Worm (Caenorhabditis elegans) whole organism, midembryonic: Measurements from ENCODE around the gene H06H21.11.

Source experiments
- T22C8.4 ChIP-seq: fragments of 200-800 bp; sonication (Bioruptor generic); IDR thresholded peaks from 2 replicates; pipeline ENCODE4 v1.3.6; 2022; ENCODE audit warnings: missing genetic modification characterization, missing compliant biosample characterization
- cog-1 ChIP-seq: sonication (generic microtip); optimal IDR thresholded peaks from 2 replicates; lab custom pipeline; 2016; ENCODE audit warnings: missing genetic modification characterization, missing compliant biosample characterization
- flt-1 ChIP-seq: fragments of 200-800 bp; sonication (Bioruptor generic); IDR thresholded peaks from 2 replicates; pipeline ENCODE4 v1.3.6; 2022; ENCODE audit warnings: missing genetic modification characterization, missing compliant biosample characterization
- klf-2 ChIP-seq: fragments of 200-800 bp; sonication (Bioruptor generic); conservative IDR thresholded peaks from 2 replicates; pipeline ENCODE4 v1.3.6; 2022; ENCODE audit warnings: missing genetic modification reagents, missing genetic modification characterization, missing compliant biosample characterization
- med-1 ChIP-seq: sonication (generic microtip); optimal IDR thresholded peaks from 2 replicates; lab custom pipeline; 2017; ENCODE audit warnings: missing genetic modification characterization, mild to moderate bottlenecking, missing compliant biosample characterization, antibody characterized with exemption, missing genetic modification reagents; ENCODE audit not compliant: insufficient read depth
- ref-1 ChIP-seq: fragments of 200-800 bp; sonication (Bioruptor generic); conservative IDR thresholded peaks from 2 replicates; pipeline ENCODE4 v1.3.6; 2022; ENCODE audit warnings: missing genetic modification reagents, missing genetic modification characterization, missing compliant biosample characterization
- tab-1 ChIP-seq: fragments of 200-800 bp; sonication (Bioruptor generic); IDR thresholded peaks from 2 replicates; pipeline ENCODE4 v1.3.6; 2022; ENCODE audit warnings: missing genetic modification characterization, missing compliant biosample characterization
- ztf-23 ChIP-seq: fragments of 200-800 bp; sonication (Bioruptor generic); IDR thresholded peaks from 2 replicates; pipeline ENCODE4 v1.3.6; 2022; ENCODE audit warnings: missing genetic modification reagents, missing genetic modification characterization, missing compliant biosample characterization
- ztf-29 ChIP-seq: fragments of 200-800 bp; sonication (Bioruptor generic); IDR thresholded peaks from 2 replicates; pipeline ENCODE4 v1.3.6; 2022; ENCODE audit warnings: missing genetic modification reagents, missing genetic modification characterization, missing compliant biosample characterization

H06H21.11 gene

ce11 chrIV:4780129-4780528 is 27.0 kb downstream of the H06H21.11 start, which contains the start of gene set-15:
set-15 (minus strand) TSS chrIV:4780229.
- TF ChIP-seq ref-1 (GFP tag; lab: Robert Waterston, UW) (no peak), flt-1 (GFP tag; lab: Robert Waterston, UW) (no peak)

DNA sequence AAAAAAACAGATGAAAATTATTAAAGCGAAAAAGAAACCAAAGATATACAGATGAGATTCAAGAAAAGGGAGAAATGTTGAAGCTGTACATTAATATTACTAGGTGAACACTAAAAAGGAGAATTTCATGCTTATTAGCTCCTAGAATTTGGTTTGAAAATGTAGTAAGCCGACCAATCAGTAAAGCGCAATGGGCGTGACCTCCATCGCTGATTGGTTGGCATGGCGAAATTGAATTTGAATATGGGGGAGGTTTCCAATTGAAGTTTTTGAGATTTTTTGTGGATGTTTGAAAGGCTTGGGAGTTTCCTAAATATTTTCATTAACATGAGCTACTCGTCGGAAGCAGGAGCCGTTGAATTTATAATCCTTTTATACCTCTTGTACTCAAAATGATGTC is 30.6 kb downstream of the H06H21.11 start:
- TF ChIP-seq cog-1 (no peak), ztf-29 (no peak), ref-1 (GFP tag; lab: Robert Waterston, UW) (no peak), ztf-23 (GFP tag; lab: Robert Waterston, UW) (no peak), klf-2 (GFP tag; lab: Robert Waterston, UW) (no peak), T22C8.4 (no peak), tab-1 (GFP tag; lab: Robert Waterston, UW) (no peak), flt-1 (GFP tag; lab: Robert Waterston, UW) (no peak), med-1 (GFP tag; lab: Kevin White, UChicago) (no peak)

- TF ChIP-seq ztf-23 (GFP tag; lab: Robert Waterston, UW) (no peak), med-1 (GFP tag; lab: Kevin White, UChicago) (no peak), tab-1 (GFP tag; lab: Robert Waterston, UW) (no peak)
These were observed 31.1 kb downstream of the H06H21.11 start, which contains the start of gene R11E3.19 for ce11 chrIV:4776001-4776400. R11E3.19 (minus strand) TSS chrIV:4776101.

ce11 chrIV:4771792-4772191 is 35.3 kb downstream of the H06H21.11 start, which contains the start of gene R11E3.2:
R11E3.2 (plus strand) TSS chrIV:4772092.
- TF ChIP-seq cog-1 (no peak), med-1 (GFP tag; lab: Kevin White, UChicago) (no peak)

DNA sequence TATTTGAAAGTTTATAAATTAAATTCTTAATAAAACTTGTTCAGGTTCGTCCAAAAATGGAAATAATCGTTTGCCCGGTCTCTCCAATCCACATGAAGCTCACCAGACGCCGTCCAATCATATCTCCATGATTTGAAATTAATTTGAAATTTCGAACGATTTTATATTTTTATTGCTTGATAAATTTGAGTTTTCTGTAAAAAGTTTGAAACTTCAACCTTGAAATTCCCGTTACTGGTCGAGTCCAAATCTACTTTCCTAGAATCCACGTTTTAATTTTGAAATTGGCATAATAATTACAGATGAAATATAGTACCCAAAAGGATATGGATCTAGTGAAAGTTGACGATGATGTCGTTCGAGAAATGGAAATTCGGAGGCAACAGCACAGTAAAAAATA is 42.7 kb downstream of the H06H21.11 start, which contains the start of gene npp-26:
TSS of gene npp-26 (plus strand) at position 301 of the 400 bp plus-strand sequence.
- TF ChIP-seq ztf-29, result no peak
- TF ChIP-seq ztf-23 (GFP tag; lab: Robert Waterston, UW), result no peak
- TF ChIP-seq ref-1 (GFP tag; lab: Robert Waterston, UW), result no peak
- no peak for TF ChIP-seq tab-1 (GFP tag; lab: Robert Waterston, UW)
- TF ChIP-seq T22C8.4, result no peak
- TF ChIP-seq med-1 (GFP tag; lab: Kevin White, UChicago), result no peak
- TF ChIP-seq cog-1, result no peak
- no peak for TF ChIP-seq klf-2 (GFP tag; lab: Robert Waterston, UW)
- no peak for TF ChIP-seq flt-1 (GFP tag; lab: Robert Waterston, UW)

DNA sequence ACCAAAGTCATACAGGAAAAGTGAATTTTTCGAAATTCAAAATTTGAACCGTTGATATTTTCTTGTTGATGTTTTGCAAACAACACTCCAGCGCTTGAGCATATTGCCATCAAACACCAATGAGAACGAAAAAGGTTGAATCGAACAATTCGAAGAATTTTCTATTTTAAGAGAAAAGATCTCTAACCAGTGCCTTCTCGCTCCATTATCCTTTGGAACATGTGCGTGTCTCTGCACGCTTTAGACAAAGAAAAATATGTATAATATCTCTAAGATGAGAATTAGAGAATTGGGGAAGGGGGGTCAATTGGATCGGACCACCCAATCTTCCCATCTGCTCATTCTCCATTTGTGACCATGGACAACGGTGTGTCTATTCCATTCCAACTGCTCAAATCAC is 43.3 kb downstream of the H06H21.11 start, which contains the start of gene Y17G9B.2:
TSS of gene Y17G9B.2 (plus strand) at position 301 of the 400 bp plus-strand sequence.
- TF ChIP-seq med-1 (GFP tag; lab: Kevin White, UChicago) (no peak), klf-2 (GFP tag; lab: Robert Waterston, UW) (no peak), ztf-23 (GFP tag; lab: Robert Waterston, UW) (no peak), flt-1 (GFP tag; lab: Robert Waterston, UW) (no peak), ref-1 (GFP tag; lab: Robert Waterston, UW) (no peak), tab-1 (GFP tag; lab: Robert Waterston, UW) (no peak), ztf-29 (no peak), cog-1 (no peak), T22C8.4 (no peak)

DNA sequence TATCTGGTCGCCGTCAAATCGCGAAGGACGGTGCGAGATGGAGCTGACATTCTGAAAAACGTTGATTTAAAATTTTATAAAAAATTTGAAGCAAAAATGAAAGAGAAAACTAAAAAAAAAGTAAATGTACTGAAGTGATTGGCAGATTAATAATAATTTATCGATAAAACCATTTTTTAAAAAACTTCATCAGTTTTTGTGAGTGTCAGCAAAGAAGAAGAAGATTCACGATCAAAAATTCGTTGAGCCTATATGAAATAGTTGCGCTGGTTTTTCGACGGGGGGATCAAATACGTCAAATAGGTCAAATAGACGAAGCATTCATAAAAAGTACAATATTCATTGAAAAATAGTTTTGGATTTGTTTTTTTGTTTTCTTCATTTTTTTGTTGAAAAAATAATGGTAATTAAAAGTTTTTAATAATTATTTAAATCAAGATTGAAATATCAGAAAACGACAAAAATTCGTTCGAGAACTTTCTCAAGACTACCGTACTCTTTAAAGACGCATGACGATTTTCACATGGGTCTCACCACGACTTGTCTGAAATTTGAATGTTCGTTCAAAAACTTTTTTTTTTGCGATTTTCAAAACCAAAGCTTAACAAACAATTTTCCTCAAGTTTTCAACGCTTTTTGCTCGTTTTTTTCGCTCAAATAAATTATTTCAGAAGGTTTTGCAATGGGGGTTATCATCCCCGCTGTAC is 46.6 kb downstream of the H06H21.11 start, which contains the start of the genes memi-1 and cyp-31A3:
TSS of gene memi-1 (minus strand) at position 51 of the 707 bp plus-strand sequence.
TSS of gene cyp-31A3 (plus strand) at position 672 of the 707 bp plus-strand sequence.
- TF ChIP-seq klf-2 (GFP tag; lab: Robert Waterston, UW), result no peak
- no peak for TF ChIP-seq cog-1
- no peak for TF ChIP-seq med-1 (GFP tag; lab: Kevin White, UChicago)
- no peak for TF ChIP-seq tab-1 (GFP tag; lab: Robert Waterston, UW)
- no peak for TF ChIP-seq T22C8.4
- no peak for TF ChIP-seq ztf-29
- no peak for TF ChIP-seq flt-1 (GFP tag; lab: Robert Waterston, UW)
- TF ChIP-seq ref-1 (GFP tag; lab: Robert Waterston, UW), result no peak
- TF ChIP-seq ztf-23 (GFP tag; lab: Robert Waterston, UW), result no peak

- TF ChIP-seq klf-2 (GFP tag; lab: Robert Waterston, UW) (no peak), cog-1 (no peak), ztf-23 (GFP tag; lab: Robert Waterston, UW) (no peak), T22C8.4 (no peak), flt-1 (GFP tag; lab: Robert Waterston, UW) (no peak), ref-1 (GFP tag; lab: Robert Waterston, UW) (no peak)
These were observed 48.5 kb downstream of the H06H21.11 start, which contains the start of gene Y17G9B.8 for ce11 chrIV:4758659-4759058. Y17G9B.8 (minus strand) TSS chrIV:4758840.
